Worm (Caenorhabditis elegans): Measurements from ENCODE around the gene F40G9.14.

DNA sequence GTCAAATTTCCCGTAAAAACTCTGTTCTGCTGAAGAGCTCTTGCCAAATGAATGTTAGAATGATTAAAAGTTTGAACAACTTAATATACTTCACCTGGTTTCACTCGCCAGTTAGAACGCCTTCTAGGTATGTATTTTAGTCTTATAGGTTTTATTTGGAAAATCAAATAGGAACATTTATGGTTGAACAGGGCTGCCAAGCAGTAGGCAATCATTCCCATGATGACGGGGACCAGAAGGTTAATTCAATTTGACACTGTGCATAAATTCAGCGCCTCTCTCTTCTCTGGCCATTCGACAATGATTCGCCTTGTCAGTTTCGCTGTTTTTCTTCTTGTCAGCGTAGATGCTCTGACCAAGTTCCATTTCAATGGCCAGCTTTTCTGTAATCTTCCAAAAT, 4.5 kb upstream of the F40G9.14 start, which contains the start of gene F40G9.15:
- TF ChIP-seq ref-1 (GFP tag; conservative IDR thresholded peaks at IDR 0.05) (no peak), ztf-23 (GFP tag; IDR thresholded peaks at IDR 0.05) (no peak)

All from whole organism, midembryonic.